Worm (Caenorhabditis elegans) whole organism, young adult: ENCODE results near the gene com-1.

Source experiments
- B0019.2 ChIP-seq: fragments of 200-800 bp; sonication (Bioruptor generic); conservative IDR thresholded peaks from 2 replicates; pipeline ENCODE4 v1.3.6; 2022; ENCODE audit warnings: missing genetic modification reagents, missing genetic modification characterization, missing compliant biosample characterization
- B0336.3 ChIP-seq: fragments of 200-800 bp; sonication (Bioruptor generic); IDR thresholded peaks from 2 replicates; pipeline ENCODE4 v1.3.6; 2022; ENCODE audit warnings: missing genetic modification characterization, missing compliant biosample characterization
- C06A6.2 ChIP-seq: fragments of 200-800 bp; sonication (Bioruptor generic); conservative IDR thresholded peaks from 2 replicates; pipeline ENCODE4 v1.3.6; 2022; ENCODE audit warnings: missing genetic modification characterization, missing compliant biosample characterization
- D2030.7 ChIP-seq: fragments of 200-800 bp; sonication (Bioruptor generic); IDR thresholded peaks from 2 replicates; pipeline ENCODE4 v1.3.6; 2022; ENCODE audit warnings: missing genetic modification reagents, missing genetic modification characterization, missing compliant biosample characterization
- F37B4.10 ChIP-seq: fragments of 200-800 bp; sonication (Bioruptor generic); IDR thresholded peaks from 2 replicates; pipeline ENCODE4 v1.3.6; 2022; ENCODE audit warnings: missing genetic modification characterization, missing compliant biosample characterization
- F57A8.1 ChIP-seq: fragments of 200-800 bp; sonication (Bioruptor generic); optimal IDR thresholded peaks from 2 replicates; lab custom pipeline; 2018; ENCODE audit warnings: mild to moderate bottlenecking, missing genetic modification characterization, moderate library complexity, missing compliant biosample characterization
- Y53F4B.3 ChIP-seq: fragments of 200-800 bp; sonication (Bioruptor generic); IDR thresholded peaks from 2 replicates; pipeline ENCODE4 v1.3.6; 2022; ENCODE audit warnings: missing genetic modification reagents, missing genetic modification characterization, missing compliant biosample characterization
- Y67H2A.10 ChIP-seq: fragments of 200-800 bp; sonication (Bioruptor generic); conservative IDR thresholded peaks from 2 replicates; pipeline ENCODE4 v1.3.6; 2022; ENCODE audit warnings: missing genetic modification reagents, missing genetic modification characterization, missing compliant biosample characterization
- ZK185.1 ChIP-seq: sonication (generic microtip); optimal IDR thresholded peaks from 2 replicates; lab custom pipeline; 2016; ENCODE audit warnings: mild to moderate bottlenecking, missing genetic modification characterization, missing compliant biosample characterization; ENCODE audit not compliant: poor library complexity, severe bottlenecking
- akir-1 ChIP-seq: fragments of 200-800 bp; sonication (Bioruptor generic); optimal IDR thresholded peaks from 2 replicates; lab custom pipeline; 2018; ENCODE audit warnings: mild to moderate bottlenecking, missing genetic modification characterization, moderate library complexity, missing compliant biosample characterization
- aptf-2 ChIP-seq: fragments of 200-800 bp; sonication (Bioruptor generic); conservative IDR thresholded peaks from 2 replicates; pipeline ENCODE4 v1.3.6; 2022; ENCODE audit warnings: missing genetic modification reagents, missing genetic modification characterization, missing compliant biosample characterization
- atf-7 ChIP-seq: sonication (generic microtip); optimal IDR thresholded peaks from 2 replicates; lab custom pipeline; 2017; ENCODE audit warnings: mild to moderate bottlenecking, missing genetic modification characterization, missing compliant biosample characterization
- attf-3 ChIP-seq: fragments of 200-800 bp; sonication (Bioruptor generic); conservative IDR thresholded peaks from 2 replicates; pipeline ENCODE4 v1.3.6; 2022; ENCODE audit warnings: missing genetic modification reagents, missing genetic modification characterization, missing compliant biosample characterization
- bed-1 ChIP-seq: fragments of 200-800 bp; sonication (Bioruptor generic); IDR thresholded peaks from 2 replicates; pipeline ENCODE4 v1.3.6; 2022; ENCODE audit warnings: missing genetic modification reagents, missing genetic modification characterization, missing compliant biosample characterization
- bed-2 ChIP-seq: fragments of 200-800 bp; sonication (Bioruptor generic); IDR thresholded peaks from 2 replicates; pipeline ENCODE4 v1.3.6; 2022; ENCODE audit warnings: missing genetic modification reagents, missing genetic modification characterization, missing compliant biosample characterization
- cebp-2 ChIP-seq: fragments of 200-800 bp; sonication (Bioruptor generic); IDR thresholded peaks from 2 replicates; pipeline ENCODE4 v1.3.6; 2022; ENCODE audit warnings: missing genetic modification characterization, missing compliant biosample characterization
- ceh-100 ChIP-seq: fragments of 200-800 bp; sonication (Bioruptor generic); IDR thresholded peaks from 2 replicates; pipeline ENCODE4 v1.3.6; 2022; ENCODE audit warnings: missing genetic modification reagents, missing genetic modification characterization, missing compliant biosample characterization
- ceh-27 ChIP-seq: fragments of 200-800 bp; sonication (Bioruptor generic); optimal IDR thresholded peaks from 2 replicates; lab custom pipeline; 2018; ENCODE audit warnings: mild to moderate bottlenecking, missing genetic modification characterization, moderate library complexity, missing compliant biosample characterization
- die-1 ChIP-seq: sonication (generic microtip); optimal IDR thresholded peaks from 2 replicates; lab custom pipeline; 2016; ENCODE audit warnings: missing genotype, mild to moderate bottlenecking, missing genetic modification characterization, missing compliant biosample characterization
- dox-1 ChIP-seq: fragments of 200-800 bp; sonication (Bioruptor generic); IDR thresholded peaks from 2 replicates; pipeline ENCODE4 v1.3.6; 2022; ENCODE audit warnings: missing genetic modification reagents, missing genetic modification characterization, missing compliant biosample characterization
- egl-18 ChIP-seq: fragments of 200-800 bp; sonication (Bioruptor generic); IDR thresholded peaks from 2 replicates; pipeline ENCODE4 v1.3.6; 2022; ENCODE audit warnings: missing genetic modification reagents, missing genetic modification characterization, missing compliant biosample characterization
- egrh-3 ChIP-seq: fragments of 200-800 bp; sonication (Bioruptor generic); IDR thresholded peaks from 2 replicates; pipeline ENCODE4 v1.3.6; 2022; ENCODE audit warnings: missing genetic modification reagents, missing genetic modification characterization, missing compliant biosample characterization
- ekl-4 ChIP-seq: fragments of 200-800 bp; sonication (Bioruptor generic); IDR thresholded peaks from 2 replicates; pipeline ENCODE4 v1.3.6; 2022; ENCODE audit warnings: missing genetic modification reagents, missing genetic modification characterization, missing compliant biosample characterization
- ets-4 ChIP-seq: fragments of 200-800 bp; sonication (Bioruptor generic); optimal IDR thresholded peaks from 2 replicates; lab custom pipeline; 2018; ENCODE audit warnings: mild to moderate bottlenecking, missing genetic modification characterization, missing compliant biosample characterization
- fkh-3 ChIP-seq: sonication (generic microtip); optimal IDR thresholded peaks from 2 replicates; lab custom pipeline; 2016; ENCODE audit warnings: mild to moderate bottlenecking, missing genetic modification characterization, missing compliant biosample characterization
- hlh-12 ChIP-seq: sonication (generic microtip); optimal IDR thresholded peaks from 2 replicates; lab custom pipeline; 2016; ENCODE audit warnings: missing genetic modification characterization, missing compliant biosample characterization
- hmg-20 ChIP-seq: fragments of 200-800 bp; sonication (Bioruptor generic); IDR thresholded peaks from 2 replicates; pipeline ENCODE4 v1.3.6; 2022; ENCODE audit warnings: missing genetic modification reagents, missing genetic modification characterization, missing compliant biosample characterization
- hsf-1 ChIP-seq: fragments of 200-800 bp; sonication (Bioruptor generic); IDR thresholded peaks from 2 replicates; pipeline ENCODE4 v1.3.6; 2022; ENCODE audit warnings: missing genetic modification reagents, missing genetic modification characterization, missing compliant biosample characterization
- madf-6 ChIP-seq: fragments of 200-800 bp; sonication (Bioruptor generic); IDR thresholded peaks from 2 replicates; pipeline ENCODE4 v1.3.6; 2022; ENCODE audit warnings: missing genetic modification reagents, missing genetic modification characterization, missing compliant biosample characterization
- mcd-1 ChIP-seq: fragments of 200-800 bp; sonication (Bioruptor generic); IDR thresholded peaks from 2 replicates; pipeline ENCODE4 v1.3.6; 2022; ENCODE audit warnings: missing genetic modification reagents, missing genetic modification characterization, missing compliant biosample characterization
- nfya-1 ChIP-seq: sonication (generic microtip); optimal IDR thresholded peaks from 2 replicates; lab custom pipeline; 2017; ENCODE audit warnings: antibody characterized with exemption, missing compliant biosample characterization, missing genetic modification characterization, borderline replicate concordance; ENCODE audit not compliant: insufficient read depth
- nfyb-1 ChIP-seq: fragments of 200-800 bp; sonication (Bioruptor generic); IDR thresholded peaks from 2 replicates; pipeline ENCODE4 v1.3.6; 2022; ENCODE audit warnings: missing genetic modification reagents, missing genetic modification characterization, missing compliant biosample characterization
- nhr-120 ChIP-seq: fragments of 200-800 bp; sonication (Bioruptor generic); IDR thresholded peaks from 2 replicates; pipeline ENCODE4 v1.3.6; 2022; ENCODE audit warnings: missing genetic modification characterization, missing compliant biosample characterization
- nhr-27 ChIP-seq: fragments of 200-800 bp; sonication (Bioruptor generic); optimal IDR thresholded peaks from 2 replicates; lab custom pipeline; 2018; ENCODE audit warnings: mild to moderate bottlenecking, missing genetic modification characterization, moderate library complexity, missing compliant biosample characterization
- pbrm-1 ChIP-seq: fragments of 200-800 bp; sonication (Bioruptor generic); IDR thresholded peaks from 2 replicates; pipeline ENCODE4 v1.3.6; 2022; ENCODE audit warnings: missing genetic modification reagents, missing genetic modification characterization, missing compliant biosample characterization
- rcor-1 ChIP-seq: fragments of 200-800 bp; sonication (Bioruptor generic); IDR thresholded peaks from 2 replicates; pipeline ENCODE4 v1.3.6; 2022; ENCODE audit warnings: missing genetic modification reagents, missing genetic modification characterization, missing compliant biosample characterization
- repo-1 ChIP-seq: sonication (generic microtip); optimal IDR thresholded peaks from 2 replicates; lab custom pipeline; 2017; ENCODE audit warnings: mild to moderate bottlenecking, missing genetic modification characterization, missing compliant biosample characterization
- sdz-38 ChIP-seq: sonication (generic microtip); optimal IDR thresholded peaks from 2 replicates; lab custom pipeline; 2016; ENCODE audit warnings: missing genotype, missing genetic modification characterization, missing compliant biosample characterization
- snpc-1.1 ChIP-seq: sonication (generic microtip); optimal IDR thresholded peaks from 2 replicates; lab custom pipeline; 2017; ENCODE audit warnings: missing genetic modification characterization, mild to moderate bottlenecking, missing compliant biosample characterization, antibody characterized with exemption, moderate library complexity, missing genotype, missing genetic modification reagents; ENCODE audit not compliant: insufficient read depth
- snpc-3.4 ChIP-seq: sonication (generic microtip); optimal IDR thresholded peaks from 2 replicates; lab custom pipeline; 2017; ENCODE audit warnings: missing genetic modification characterization, mild to moderate bottlenecking, missing compliant biosample characterization, antibody characterized with exemption, moderate library complexity, missing genotype, missing genetic modification reagents
- sptf-2 ChIP-seq: fragments of 200-800 bp; sonication (Bioruptor generic); optimal IDR thresholded peaks from 2 replicates; lab custom pipeline; 2018; ENCODE audit warnings: mild to moderate bottlenecking, missing genetic modification characterization, missing compliant biosample characterization
- tbx-9 ChIP-seq: sonication (generic microtip); optimal IDR thresholded peaks from 2 replicates; lab custom pipeline; 2016; ENCODE audit warnings: borderline replicate concordance, missing genetic modification characterization, inconsistent platforms, missing compliant biosample characterization
- unc-130 ChIP-seq: sonication (generic microtip); optimal IDR thresholded peaks from 2 replicates; lab custom pipeline; 2016; ENCODE audit warnings: missing genetic modification reagents, missing genetic modification characterization, missing compliant biosample characterization
- ztf-22 ChIP-seq: fragments of 200-800 bp; sonication (Bioruptor generic); optimal IDR thresholded peaks from 2 replicates; lab custom pipeline; 2018; ENCODE audit warnings: mild to moderate bottlenecking, missing genetic modification characterization, moderate library complexity, missing compliant biosample characterization
- ztf-28 ChIP-seq: fragments of 200-800 bp; sonication (Bioruptor generic); IDR thresholded peaks from 2 replicates; pipeline ENCODE4 v1.3.6; 2022; ENCODE audit warnings: missing genetic modification reagents, missing genetic modification characterization, missing compliant biosample characterization

Gene com-1

ce11 chrIII:10848858-10849257 lies 47.3 kb upstream of the com-1 start, which contains the start of the genes fbxb-85 and hex-3 (continued):
- TF ChIP-seq F57A8.1 (GFP tag; lab: Kevin White, UChicago) (no peak), egl-18 (no peak), nhr-120 (no peak), pbrm-1 (GFP tag; lab: Robert Waterston, UW) (peak; percentile 93), nhr-27 (tag; lab: Kevin White, UChicago) (no peak), unc-130 (GFP tag; lab: Kevin White, UChicago) (peak; percentile 77), ZK185.1 (peak; percentile 92)

ce11 chrIII:10855398-10855880 lies 40.7 kb upstream of the com-1 start, which contains the start of gene Y39A1C.1:
TSS of gene Y39A1C.1 (plus strand) at chrIII:10855448.
- no peak for TF ChIP-seq C06A6.2 (GFP tag; lab: Robert Waterston, UW)
- TF ChIP-seq nfyb-1, result no peak

DNA sequence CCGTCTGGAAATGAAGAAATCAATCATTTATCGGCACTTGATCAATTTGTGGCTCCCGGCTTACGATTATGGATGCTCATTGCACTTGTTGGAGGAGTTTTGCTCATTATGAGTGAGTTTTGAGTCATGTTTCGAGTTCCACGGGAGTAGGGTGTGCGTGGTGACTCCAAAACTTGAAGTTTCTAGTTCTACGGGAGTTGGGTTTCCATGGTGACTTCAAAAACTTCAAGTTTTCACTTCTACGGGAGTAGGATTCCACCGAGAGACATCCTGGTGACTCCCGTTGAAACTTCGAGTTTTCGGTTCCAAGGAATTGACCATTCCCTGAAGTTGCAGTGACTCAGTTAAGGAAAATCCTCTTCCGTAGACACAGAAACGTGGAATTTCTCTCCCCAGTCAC lies 39.3 kb upstream of the com-1 start:
- TF ChIP-seq ceh-100 (GFP tag; lab: Robert Waterston, UW), result peak; percentile 87
- no peak for TF ChIP-seq bed-1 (GFP tag; lab: Robert Waterston, UW)
- no peak for TF ChIP-seq B0336.3 (GFP tag; lab: Robert Waterston, UW)
- no peak for TF ChIP-seq atf-7 (tag; lab: Kevin White, UChicago)
- no peak for TF ChIP-seq rcor-1
- no peak for TF ChIP-seq Y67H2A.10 (GFP tag; lab: Robert Waterston, UW)
- TF ChIP-seq C06A6.2 (GFP tag; lab: Robert Waterston, UW), result no peak
- TF ChIP-seq hmg-20 (GFP tag; lab: Robert Waterston, UW), result no peak
- no peak for TF ChIP-seq dox-1 (GFP tag; lab: Robert Waterston, UW)
- TF ChIP-seq tbx-9, result no peak
- TF ChIP-seq ztf-28 (GFP tag; lab: Robert Waterston, UW), result no peak
- TF ChIP-seq cebp-2 (GFP tag; lab: Robert Waterston, UW), result 0 out of 2 replicates have a peak, but pooled peaks have one; percentile 28
- 0 out of 2 replicates have a peak, but pooled peaks have one; percentile 12 for TF ChIP-seq attf-3 (GFP tag; lab: Robert Waterston, UW)
- no peak for TF ChIP-seq nfya-1 (tag; lab: Kevin White, UChicago)
- peak; percentile 48 for TF ChIP-seq unc-130 (GFP tag; lab: Kevin White, UChicago)
- no peak for TF ChIP-seq ets-4 (GFP tag; lab: Kevin White, UChicago)
- no peak for TF ChIP-seq mcd-1 (GFP tag; lab: Robert Waterston, UW)
- no peak for TF ChIP-seq snpc-1.1 (tag; lab: Kevin White, UChicago)
- no peak for TF ChIP-seq snpc-3.4 (tag; lab: Kevin White, UChicago)
- peak; percentile 56; the same call in 1 of the 2 replicates for TF ChIP-seq bed-2 (GFP tag; lab: Robert Waterston, UW)
- TF ChIP-seq aptf-2 (GFP tag; lab: Robert Waterston, UW), result peak; percentile 63; the same call in 1 of the 2 replicates
- peak; percentile 63 for TF ChIP-seq ceh-27 (GFP tag; lab: Kevin White, UChicago)
- no peak for TF ChIP-seq ekl-4 (GFP tag; lab: Robert Waterston, UW)
- no peak for TF ChIP-seq ztf-22 (GFP tag; lab: Kevin White, UChicago)
- no peak for TF ChIP-seq hsf-1 (GFP tag; lab: Robert Waterston, UW)
- no peak for TF ChIP-seq sptf-2 (GFP tag; lab: Kevin White, UChicago)
- TF ChIP-seq akir-1, result peak; percentile 77
- TF ChIP-seq pbrm-1 (GFP tag; lab: Robert Waterston, UW), result no peak
- TF ChIP-seq Y53F4B.3 (GFP tag; lab: Robert Waterston, UW), result no peak
- no peak for TF ChIP-seq B0019.2 (GFP tag; lab: Robert Waterston, UW)
- no peak for TF ChIP-seq fkh-3 (tag; lab: Kevin White, UChicago)
- no peak for TF ChIP-seq F37B4.10
- peak; percentile 27; the same call in 1 of the 2 replicates for TF ChIP-seq D2030.7
- TF ChIP-seq die-1 (tag; lab: Kevin White, UChicago), result no peak
- TF ChIP-seq repo-1 (tag; lab: Kevin White, UChicago), result no peak
- no peak for TF ChIP-seq sdz-38 (tag; lab: Kevin White, UChicago)
- TF ChIP-seq madf-6 (GFP tag; lab: Robert Waterston, UW), result no peak
- TF ChIP-seq hlh-12 (tag; lab: Kevin White, UChicago), result no peak
- TF ChIP-seq egrh-3 (GFP tag; lab: Robert Waterston, UW), result no peak
